Worm (Caenorhabditis elegans) whole organism, early embryonic: ENCODE measurements around the gene K08D10.14.

Source experiments
- aly-1 ChIP-seq: sonication (generic microtip); optimal IDR thresholded peaks from 2 replicates; lab custom pipeline; 2016; ENCODE audit warnings: missing genetic modification characterization, missing compliant biosample characterization
- ama-1 ChIP-seq: fragments of 150-350 bp; optimal IDR thresholded peaks from 2 replicates; lab custom pipeline; 2014
- ceh-13 ChIP-seq: fragments of 200-800 bp; sonication (Bioruptor generic); optimal IDR thresholded peaks from 2 replicates; lab custom pipeline; 2018; ENCODE audit warnings: mild to moderate bottlenecking, missing genetic modification characterization, missing compliant biosample characterization
- ets-7 ChIP-seq: sonication (generic microtip); optimal IDR thresholded peaks from 2 replicates; lab custom pipeline; 2016; ENCODE audit warnings: missing genotype, missing genetic modification characterization, missing compliant biosample characterization
- flt-1 ChIP-seq: fragments of 200-800 bp; sonication (Bioruptor generic); IDR thresholded peaks from 2 replicates; pipeline ENCODE4 v1.3.6; 2022; ENCODE audit warnings: missing genetic modification characterization, missing compliant biosample characterization
- hmg-4 ChIP-seq: fragments of 200-800 bp; sonication (Bioruptor generic); optimal IDR thresholded peaks from 2 replicates; lab custom pipeline; 2018; ENCODE audit warnings: mild to moderate bottlenecking, missing genetic modification characterization, missing compliant biosample characterization
- pes-1 ChIP-seq: fragments of 200-800 bp; sonication (Bioruptor generic); IDR thresholded peaks from 2 replicates; pipeline ENCODE4 v1.3.6; 2022; ENCODE audit warnings: missing genetic modification reagents, missing genetic modification characterization, missing compliant biosample characterization
- sea-1 ChIP-seq: fragments of 200-800 bp; sonication (Bioruptor generic); conservative IDR thresholded peaks from 2 replicates; pipeline ENCODE4 v1.3.6; 2022; ENCODE audit warnings: missing genetic modification characterization, missing compliant biosample characterization
- tbx-11 ChIP-seq: fragments of 200-800 bp; sonication (Bioruptor generic); IDR thresholded peaks from 2 replicates; pipeline ENCODE4 v1.3.6; 2022; ENCODE audit warnings: missing genetic modification characterization, missing compliant biosample characterization

- no peak for TF ChIP-seq flt-1
- no peak for TF ChIP-seq ama-1
- TF ChIP-seq tbx-11 (GFP tag; lab: Robert Waterston, UW): no peak
- no peak for TF ChIP-seq aly-1 (tag; lab: Kevin White, UChicago)
- no peak for TF ChIP-seq ets-7
- no peak for TF ChIP-seq ceh-13 (GFP tag; lab: Kevin White, UChicago)
- TF ChIP-seq pes-1 (GFP tag; lab: Robert Waterston, UW): no peak
- no peak for TF ChIP-seq hmg-4 (GFP tag; lab: Kevin White, UChicago)
- TF ChIP-seq sea-1 (GFP tag; lab: Robert Waterston, UW): no peak
Observed at ce11 chrIV:4176659-4177058, 21.9 kb downstream of the K08D10.14 start.
